Worm (Caenorhabditis elegans) whole organism, L2 larva: ENCODE data around the gene smc-6.
"Not testable (repeated sequence)": the region's sequence is repeated elsewhere in the genome, so short reads cannot be mapped to it uniquely, and the experiment has no call there.

ENCODE experiments used
- ZK546.5 ChIP-seq: sonication (generic microtip); optimal IDR thresholded peaks from 2 replicates; lab custom pipeline; 2017; ENCODE audit warnings: missing biosample characterization, missing genetic modification characterization
- elt-3 ChIP-seq: sonication (generic microtip); optimal IDR thresholded peaks from 2 replicates; lab custom pipeline; 2017; ENCODE audit warnings: missing biosample characterization, missing genetic modification characterization
- fos-1 ChIP-seq: fragments of 150-350 bp; optimal IDR thresholded peaks from 2 replicates; lab custom pipeline; 2014; ENCODE audit warnings: missing biosample characterization, missing genetic modification characterization
- nhr-25 ChIP-seq: fragments of 150-350 bp; sonication (generic microtip); optimal IDR thresholded peaks from 3 replicates; lab custom pipeline; 2014; ENCODE audit warnings: missing biosample characterization, missing genetic modification characterization
- snpc-4 ChIP-seq: fragments of 150-350 bp; optimal IDR thresholded peaks from 2 replicates; lab custom pipeline; 2014; ENCODE audit warnings: missing biosample characterization, missing genetic modification characterization

ce11 chrII:11534429-11535099, 44.0 kb upstream of the smc-6 start, which contains the start of gene Y62F5A.12:
- TF ChIP-seq ZK546.5 (tag; lab: Kevin White, UChicago) (peak; percentile 38), snpc-4 (peak; percentile 10), fos-1 (tag; lab: Kevin White, UChicago) (peak; percentile 12), nhr-25 (tag; lab: Kevin White, UChicago) (peak; percentile 52)
- not testable (repeated sequence) for TF ChIP-seq elt-3 (tag; lab: Kevin White, UChicago)
